Fruit fly (Drosophila melanogaster) whole organism, pupa: ENCODE data around the gene mmy.

ENCODE experiments used
- CG10348 ChIP-seq: fragments of 200-800 bp; sonication (Bioruptor generic); IDR thresholded peaks from 2 replicates; pipeline ENCODE4 v1.3.6; 2022; ENCODE audit warnings: missing biosample characterization, missing genetic modification characterization
- CG14655 ChIP-seq: fragments of 200-800 bp; sonication (Bioruptor generic); optimal IDR thresholded peaks from 3 replicates; lab custom pipeline; 2017; ENCODE audit warnings: mild to moderate bottlenecking, missing biosample characterization, missing genetic modification reagents, missing genetic modification characterization
- CG15710 ChIP-seq: fragments of 200-800 bp; sonication (Bioruptor generic); optimal IDR thresholded peaks from 2 replicates; lab custom pipeline; 2018; ENCODE audit warnings: missing biosample characterization, mild to moderate bottlenecking, missing genetic modification characterization, moderate library complexity
- CG34367 ChIP-seq: fragments of 200-800 bp; sonication (Bioruptor generic); optimal IDR thresholded peaks from 2 replicates; lab custom pipeline; 2018; ENCODE audit warnings: missing biosample characterization, mild to moderate bottlenecking, missing genetic modification characterization
- CG8301 ChIP-seq: fragments of 200-800 bp; sonication (Bioruptor generic); optimal IDR thresholded peaks from 2 replicates; lab custom pipeline; 2018; ENCODE audit warnings: missing biosample characterization, mild to moderate bottlenecking, missing genetic modification characterization
- EcR ChIP-seq: fragments of 200-800 bp; sonication (Bioruptor generic); optimal IDR thresholded peaks from 3 replicates; lab custom pipeline; 2019; ENCODE audit warnings: missing biosample characterization, missing genetic modification characterization, mild to moderate bottlenecking, moderate library complexity, missing genetic modification reagents
- Pif1B ChIP-seq: fragments of 200-800 bp; sonication (Bioruptor generic); optimal IDR thresholded peaks from 3 replicates; lab custom pipeline; 2016; ENCODE audit warnings: missing biosample characterization, missing genetic modification characterization
- fd96Ca ChIP-seq: fragments of 200-800 bp; sonication (Bioruptor generic); IDR thresholded peaks from 3 replicates; pipeline ENCODE4 v1.3.6; 2022; ENCODE audit warnings: missing biosample characterization, missing genetic modification characterization

- TF ChIP-seq CG10348 (GFP tag; lab: Robert Waterston, UW) = no peak
- no peak for TF ChIP-seq EcR
- TF ChIP-seq fd96Ca (GFP tag; lab: Robert Waterston, UW) = 0 out of 3 replicates have a peak, but pooled peaks have one; percentile 10
- no peak for TF ChIP-seq CG8301 (tag; lab: Kevin White, UChicago)
- no peak for TF ChIP-seq Pif1B (GFP tag; lab: Kevin White, UChicago)
- TF ChIP-seq CG34367 (tag; lab: Kevin White, UChicago) = no peak
- TF ChIP-seq CG15710 (tag; lab: Kevin White, UChicago) = no peak
- no peak for TF ChIP-seq CG14655
Measured at dm6 chr2L:6474878-6475582, 1.3 kb upstream of the mmy start.
